Worm (Caenorhabditis elegans) whole organism, late embryonic: ENCODE data around the gene serp-1.2.

Source experiments
- C08G9.2 ChIP-seq: sonication (generic microtip); optimal IDR thresholded peaks from 2 replicates; lab custom pipeline; 2016; ENCODE audit warnings: mild to moderate bottlenecking, missing genetic modification characterization, moderate library complexity, missing compliant biosample characterization
- K09A11.1 ChIP-seq: sonication (generic microtip); optimal IDR thresholded peaks from 2 replicates; lab custom pipeline; 2017; ENCODE audit warnings: antibody characterized with exemption, mild to moderate bottlenecking, missing genetic modification characterization, missing compliant biosample characterization; ENCODE audit not compliant: insufficient read depth
- T23F11.4 ChIP-seq: fragments of 200-800 bp; sonication (Bioruptor generic); optimal IDR thresholded peaks from 2 replicates; lab custom pipeline; 2018; ENCODE audit warnings: mild to moderate bottlenecking, missing genetic modification characterization, missing compliant biosample characterization
- ahr-1 ChIP-seq: sonication (generic microtip); optimal IDR thresholded peaks from 2 replicates; lab custom pipeline; 2016; ENCODE audit warnings: missing genetic modification characterization, missing compliant biosample characterization
- ama-1 ChIP-seq: fragments of 150-350 bp; optimal IDR thresholded peaks from 2 replicates; lab custom pipeline; 2014
- ceh-14 ChIP-seq: sonication (generic microtip); optimal IDR thresholded peaks from 2 replicates; lab custom pipeline; 2016; ENCODE audit warnings: missing genotype, missing genetic modification characterization, missing compliant biosample characterization
- ceh-18 ChIP-seq: sonication (generic microtip); optimal IDR thresholded peaks from 2 replicates; lab custom pipeline; 2016; ENCODE audit warnings: missing genetic modification characterization, missing compliant biosample characterization
- ceh-2 ChIP-seq: sonication (generic microtip); optimal IDR thresholded peaks from 2 replicates; lab custom pipeline; 2016; ENCODE audit warnings: missing genotype, missing genetic modification characterization, missing compliant biosample characterization
- ceh-24 ChIP-seq: sonication (generic microtip); optimal IDR thresholded peaks from 2 replicates; lab custom pipeline; 2016; ENCODE audit warnings: mild to moderate bottlenecking, missing genetic modification characterization, missing compliant biosample characterization
- ceh-6 ChIP-seq: fragments of 200-800 bp; sonication (Bioruptor generic); optimal IDR thresholded peaks from 2 replicates; lab custom pipeline; 2018; ENCODE audit warnings: mild to moderate bottlenecking, missing genetic modification characterization, missing compliant biosample characterization
- che-1 ChIP-seq: sonication (generic microtip); optimal IDR thresholded peaks from 2 replicates; lab custom pipeline; 2016; ENCODE audit warnings: mild to moderate bottlenecking, missing genetic modification characterization, missing compliant biosample characterization
- dmd-4 ChIP-seq: sonication (generic microtip); optimal IDR thresholded peaks from 2 replicates; lab custom pipeline; 2016; ENCODE audit warnings: borderline replicate concordance, missing genetic modification characterization, missing compliant biosample characterization
- elt-4 ChIP-seq: sonication (generic microtip); optimal IDR thresholded peaks from 2 replicates; lab custom pipeline; 2016; ENCODE audit warnings: missing genetic modification characterization, missing compliant biosample characterization
- ets-4 ChIP-seq: sonication (generic microtip); optimal IDR thresholded peaks from 2 replicates; lab custom pipeline; 2016; ENCODE audit warnings: missing genetic modification characterization, missing compliant biosample characterization
- eyg-1 ChIP-seq: sonication (generic microtip); optimal IDR thresholded peaks from 2 replicates; lab custom pipeline; 2016; ENCODE audit warnings: missing genotype, missing genetic modification characterization, missing compliant biosample characterization
- fkh-10 ChIP-seq: fragments of 150-350 bp; optimal IDR thresholded peaks from 2 replicates; lab custom pipeline; 2014; ENCODE audit warnings: missing biosample characterization, missing genetic modification reagents, missing genetic modification characterization
- fkh-6 ChIP-seq: sonication (generic microtip); optimal IDR thresholded peaks from 2 replicates; lab custom pipeline; 2016; ENCODE audit warnings: missing genetic modification characterization, missing compliant biosample characterization
- hlh-13 ChIP-seq: fragments of 200-800 bp; sonication (Bioruptor generic); optimal IDR thresholded peaks from 2 replicates; lab custom pipeline; 2018; ENCODE audit warnings: mild to moderate bottlenecking, missing genetic modification characterization, missing compliant biosample characterization
- hlh-15 ChIP-seq: sonication (generic microtip); optimal IDR thresholded peaks from 2 replicates; lab custom pipeline; 2016; ENCODE audit warnings: missing genetic modification characterization, missing compliant biosample characterization
- hlh-6 ChIP-seq: sonication (generic microtip); optimal IDR thresholded peaks from 2 replicates; lab custom pipeline; 2016; ENCODE audit warnings: missing genotype, missing genetic modification characterization, missing compliant biosample characterization
- hlh-8 ChIP-seq: sonication (generic microtip); optimal IDR thresholded peaks from 2 replicates; lab custom pipeline; 2016; ENCODE audit warnings: missing genotype, missing genetic modification characterization, missing compliant biosample characterization
- lim-6 ChIP-seq: sonication (generic microtip); optimal IDR thresholded peaks from 2 replicates; lab custom pipeline; 2016; ENCODE audit warnings: missing genetic modification characterization, missing compliant biosample characterization
- lin-11 ChIP-seq: fragments of 200-800 bp; sonication (Bioruptor generic); optimal IDR thresholded peaks from 2 replicates; lab custom pipeline; 2018; ENCODE audit warnings: mild to moderate bottlenecking, missing genetic modification characterization, missing compliant biosample characterization
- nfya-1 ChIP-seq: sonication (generic microtip); optimal IDR thresholded peaks from 2 replicates; lab custom pipeline; 2017; ENCODE audit warnings: missing genetic modification characterization, mild to moderate bottlenecking, missing compliant biosample characterization, antibody characterized with exemption, moderate library complexity
- odd-2 ChIP-seq: sonication (generic microtip); optimal IDR thresholded peaks from 2 replicates; lab custom pipeline; 2017; ENCODE audit warnings: antibody characterized with exemption, mild to moderate bottlenecking, missing genetic modification characterization, missing compliant biosample characterization
- pag-3 ChIP-seq: sonication (generic microtip); optimal IDR thresholded peaks from 2 replicates; lab custom pipeline; 2016; ENCODE audit warnings: missing compliant biosample characterization, missing genetic modification characterization, borderline replicate concordance
- pat-9 ChIP-seq: fragments of 200-800 bp; sonication (Bioruptor generic); optimal IDR thresholded peaks from 2 replicates; lab custom pipeline; 2018; ENCODE audit warnings: mild to moderate bottlenecking, missing genetic modification characterization, moderate library complexity, missing compliant biosample characterization
- pax-1 ChIP-seq: fragments of 150-350 bp; optimal IDR thresholded peaks from 2 replicates; lab custom pipeline; 2014; ENCODE audit warnings: missing biosample characterization, missing genetic modification characterization
- rnt-1 ChIP-seq: sonication (generic microtip); optimal IDR thresholded peaks from 2 replicates; lab custom pipeline; 2016; ENCODE audit warnings: missing genetic modification characterization, missing compliant biosample characterization
- sox-2 ChIP-seq: fragments of 200-800 bp; sonication (Bioruptor generic); IDR thresholded peaks from 2 replicates; pipeline ENCODE4 v1.3.6; 2022; ENCODE audit warnings: missing genetic modification reagents, missing genetic modification characterization, missing compliant biosample characterization
- sox-4 ChIP-seq: sonication (generic microtip); optimal IDR thresholded peaks from 2 replicates; lab custom pipeline; 2017; ENCODE audit warnings: mild to moderate bottlenecking, missing genetic modification characterization, inconsistent platforms, missing compliant biosample characterization
- tbx-2 ChIP-seq: sonication (generic microtip); optimal IDR thresholded peaks from 2 replicates; lab custom pipeline; 2016; ENCODE audit warnings: missing genetic modification characterization, missing compliant biosample characterization
- ttx-3 ChIP-seq: sonication (generic microtip); optimal IDR thresholded peaks from 2 replicates; lab custom pipeline; 2016; ENCODE audit warnings: missing genetic modification reagents, missing genetic modification characterization, missing compliant biosample characterization
- unc-3 ChIP-seq, 2 experiments: fragments of 200-800 bp in 1 of 2; sonication (Bioruptor generic) in 1 of 2; sonication (generic microtip) in 1 of 2; conservative IDR thresholded peaks in 1 of 2; optimal IDR thresholded peaks in 1 of 2; 2 replicates each; pipeline versions ENCODE4 v1.3.6 to Lab custom; 2016 to 2022; ENCODE audit warnings: missing compliant biosample characterization in 2 of 2, missing genetic modification characterization in 2 of 2, missing genetic modification reagents in 1 of 2
- unc-55 ChIP-seq: sonication (generic microtip); optimal IDR thresholded peaks from 2 replicates; lab custom pipeline; 2017; ENCODE audit warnings: missing biosample characterization, missing genetic modification reagents, missing genetic modification characterization
- unc-86 ChIP-seq: sonication (generic microtip); optimal IDR thresholded peaks from 2 replicates; lab custom pipeline; 2016; ENCODE audit warnings: missing genetic modification characterization, missing compliant biosample characterization

The serp-1.2 gene

ce11 chrIV:8260848-8261638, 35.6 kb downstream of the serp-1.2 start, which contains the start of gene vit-6:
vit-6 (plus strand) TSS chrIV:8261157.
- TF ChIP-seq sox-4 (no peak), ceh-2 (tag; lab: Kevin White, UChicago) (no peak), pat-9 (no peak), ceh-18 (tag; lab: Kevin White, UChicago) (no peak), fkh-10 (GFP tag; lab: Kevin White, UChicago) (no peak), fkh-6 (no peak), unc-55 (no peak), rnt-1 (no peak), ceh-14 (no peak), sox-2 (no peak), unc-86 (tag; lab: Kevin White, UChicago) (no peak), ceh-24 (no peak), T23F11.4 (GFP tag; lab: Kevin White, UChicago) (no peak), dmd-4 (tag; lab: Kevin White, UChicago) (no peak), hlh-13 (GFP tag; lab: Kevin White, UChicago) (no peak), tbx-2 (tag; lab: Kevin White, UChicago) (no peak), ets-4 (no peak), ama-1 (lab: Kevin White, UChicago) (no peak)

- TF ChIP-seq tbx-2 (tag; lab: Kevin White, UChicago) (no peak), ttx-3 (tag; lab: Kevin White, UChicago) (no peak), lim-6 (tag; lab: Kevin White, UChicago) (no peak), hlh-6 (tag; lab: Kevin White, UChicago) (no peak), eyg-1 (tag; lab: Kevin White, UChicago) (no peak), ets-4 (no peak), dmd-4 (tag; lab: Kevin White, UChicago) (no peak), rnt-1 (no peak), sox-4 (no peak), elt-4 (no peak), pag-3 (tag; lab: Kevin White, UChicago) (no peak), T23F11.4 (GFP tag; lab: Kevin White, UChicago) (no peak), che-1 (tag; lab: Kevin White, UChicago) (no peak), ceh-2 (tag; lab: Kevin White, UChicago) (no peak), ceh-6 (no peak), C08G9.2 (tag; lab: Kevin White, UChicago) (no peak), ceh-24 (no peak)
Measured at ce11 chrIV:8262671-8263070, 37.2 kb downstream of the serp-1.2 start.

- TF ChIP-seq eyg-1 (tag; lab: Kevin White, UChicago): no peak
- no peak for TF ChIP-seq ahr-1 (tag; lab: Kevin White, UChicago)
- no peak for TF ChIP-seq nfya-1 (tag; lab: Kevin White, UChicago)
- no peak for TF ChIP-seq sox-4
- no peak for TF ChIP-seq fkh-6
- no peak for TF ChIP-seq pax-1
- no peak for TF ChIP-seq odd-2 (tag; lab: Kevin White, UChicago)
- no peak for TF ChIP-seq hlh-8 (tag; lab: Kevin White, UChicago)
- TF ChIP-seq unc-55: no peak
- TF ChIP-seq unc-3 (GFP tag; conservative IDR thresholded peaks at IDR 0.05; lab: Robert Waterston, UW): no peak
- TF ChIP-seq unc-3 (tag; optimal IDR thresholded peaks at IDR 0.05; lab: Kevin White, UChicago): no peak
- TF ChIP-seq tbx-2 (tag; lab: Kevin White, UChicago): no peak
- no peak for TF ChIP-seq lim-6 (tag; lab: Kevin White, UChicago)
- TF ChIP-seq hlh-6 (tag; lab: Kevin White, UChicago): no peak
- no peak for TF ChIP-seq lin-11 (tag; lab: Kevin White, UChicago)
- TF ChIP-seq K09A11.1: no peak
- TF ChIP-seq hlh-15: no peak
- no peak for TF ChIP-seq pag-3 (tag; lab: Kevin White, UChicago)
- TF ChIP-seq fkh-10 (GFP tag; lab: Kevin White, UChicago): no peak
- TF ChIP-seq, all 69 proteins: peak for 0
Measured at ce11 chrIV:8266024-8266949, 40.8 kb downstream of the serp-1.2 start.
